Worm (Caenorhabditis elegans): Measurements from ENCODE around the gene F49C12.12.

DNA sequence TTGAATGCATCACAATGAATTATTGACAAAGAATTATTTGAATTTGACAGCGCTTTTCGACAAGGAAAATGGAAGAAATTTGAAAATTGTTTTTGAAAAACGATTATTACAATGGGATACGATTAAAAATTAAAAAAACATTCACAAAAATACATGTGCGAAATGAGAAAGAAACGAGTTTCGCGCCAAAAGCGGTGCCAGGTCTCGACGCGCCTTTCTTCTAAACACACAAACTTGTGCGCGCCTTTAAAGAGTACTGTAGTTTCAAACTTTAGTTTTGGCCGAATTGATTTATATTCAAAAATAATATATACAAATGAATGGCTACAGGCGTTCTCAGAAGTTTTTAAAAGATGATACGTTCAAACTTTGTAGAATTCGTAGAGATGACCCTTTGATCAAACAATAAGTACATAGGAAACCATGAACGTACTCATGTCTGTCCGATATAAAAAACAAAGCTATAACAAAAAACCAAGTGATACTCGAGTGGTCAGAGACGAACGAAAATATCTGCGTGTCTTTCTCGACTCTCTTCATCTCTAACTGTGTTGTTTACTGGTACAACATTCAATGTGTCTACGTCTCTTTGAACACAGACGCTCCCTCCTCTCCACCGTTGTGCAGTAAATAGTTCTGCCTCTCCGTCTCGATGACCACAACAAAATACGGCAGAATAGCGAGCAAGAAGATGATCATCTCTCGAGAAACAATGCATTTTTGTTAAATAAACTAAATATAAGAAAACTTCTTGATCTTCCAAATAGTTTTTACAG, 47.2 kb upstream of the F49C12.12 start:
- TF ChIP-seq ztf-29 (GFP tag; IDR thresholded peaks at IDR 0.05): no peak
- TF ChIP-seq flt-1 (GFP tag; IDR thresholded peaks at IDR 0.05): no peak
- no peak for TF ChIP-seq cog-1 (tag; optimal IDR thresholded peaks at IDR 0.05)
- TF ChIP-seq ref-1 (GFP tag; conservative IDR thresholded peaks at IDR 0.05): no peak
